Fruit fly (Drosophila melanogaster) whole organism, pupa: ENCODE measurements around the gene CG14545.

Source experiments
- CG32121 ChIP-seq: fragments of 200-800 bp; sonication (Bioruptor generic); IDR thresholded peaks from 2 replicates; pipeline ENCODE4 v1.3.6; 2022; ENCODE audit warnings: missing biosample characterization, missing genetic modification characterization
- CG34367 ChIP-seq: fragments of 200-800 bp; sonication (Bioruptor generic); optimal IDR thresholded peaks from 2 replicates; lab custom pipeline; 2018; ENCODE audit warnings: missing biosample characterization, mild to moderate bottlenecking, missing genetic modification characterization
- CG8159 ChIP-seq: fragments of 200-800 bp; sonication (Bioruptor generic); optimal IDR thresholded peaks from 3 replicates; lab custom pipeline; 2018; ENCODE audit warnings: missing biosample characterization, mild to moderate bottlenecking, missing genetic modification characterization, moderate library complexity
- D1 ChIP-seq: fragments of 200-800 bp; sonication (Bioruptor generic); optimal IDR thresholded peaks from 2 replicates; lab custom pipeline; 2018; ENCODE audit warnings: missing biosample characterization, mild to moderate bottlenecking, missing genetic modification characterization, moderate library complexity
- Ets98B ChIP-seq: fragments of 200-800 bp; sonication (Bioruptor generic); IDR thresholded peaks from 2 replicates; pipeline ENCODE4 v1.3.6; 2022; ENCODE audit warnings: missing biosample characterization, missing genetic modification characterization
- Pif1A ChIP-seq: fragments of 200-800 bp; sonication (Bioruptor generic); optimal IDR thresholded peaks from 3 replicates; lab custom pipeline; 2016; ENCODE audit warnings: missing biosample characterization, missing genetic modification characterization
- Pif1B ChIP-seq: fragments of 200-800 bp; sonication (Bioruptor generic); optimal IDR thresholded peaks from 3 replicates; lab custom pipeline; 2016; ENCODE audit warnings: missing biosample characterization, missing genetic modification characterization

dm6 chr3R:25899690-25900089, 48.6 kb upstream of the CG14545 start, which contains the start of gene CG31091:
- TF ChIP-seq Pif1B (GFP tag; lab: Kevin White, UChicago) (no peak), CG34367 (tag; lab: Kevin White, UChicago) (no peak), CG8159 (no peak), D1 (tag; lab: Kevin White, UChicago) (no peak), Pif1A (GFP tag; lab: Kevin White, UChicago) (no peak), Ets98B (GFP tag; lab: Robert Waterston, UW) (no peak), CG32121 (GFP tag; lab: Robert Waterston, UW) (no peak)
